Worm (Caenorhabditis elegans): ENCODE measurements around the gene C44B12.6.

ce11 chrIV:1086913-1087312 lies 49.6 kb downstream of the C44B12.6 start, which contains the start of gene csn-4:
- no peak for TF ChIP-seq nhr-77 (tag; optimal IDR thresholded peaks at IDR 0.05)
- no peak for TF ChIP-seq unc-62 (GFP tag; optimal IDR thresholded peaks at IDR 0.05 in 1 of 2)
- TF ChIP-seq unc-62 (tag; optimal IDR thresholded peaks at IDR 0.05): no peak
- TF ChIP-seq nhr-25 (tag; optimal IDR thresholded peaks at IDR 0.05; ENCODE audit: borderline replicate concordance, insufficient read depth): no peak
- TF ChIP-seq pha-4 (GFP tag; IDR thresholded peaks at IDR 0.05): no peak
- no peak for TF ChIP-seq pha-4 (tag; optimal IDR thresholded peaks at IDR 0.05)
- TF ChIP-seq ceh-28 (tag; optimal IDR thresholded peaks at IDR 0.05): no peak
- TF ChIP-seq daf-16 (GFP tag; optimal IDR thresholded peaks at IDR 0.05): no peak
- TF ChIP-seq daf-16 (tag; optimal IDR thresholded peaks at IDR 0.05): no peak
- TF ChIP-seq ceh-32 (tag; optimal IDR thresholded peaks at IDR 0.05; ENCODE audit: poor library complexity): no peak
- no peak for TF ChIP-seq ceh-44 (GFP tag; IDR thresholded peaks at IDR 0.05)
- no peak for TF ChIP-seq tra-1 (GFP tag; IDR thresholded peaks at IDR 0.05)
- no peak for TF ChIP-seq fos-1 (tag; optimal IDR thresholded peaks at IDR 0.05)
- TF ChIP-seq aha-1 (tag): no peak
- no peak for TF ChIP-seq snpc-1.2 (GFP tag; IDR thresholded peaks at IDR 0.05)
- no peak for TF ChIP-seq unc-39 (tag; optimal IDR thresholded peaks at IDR 0.05)
